Worm (Caenorhabditis elegans): Measurements from ENCODE around the gene gipc-1.

Gene gipc-1

ce11 chrIII:4854918-4855317, 15.7 kb upstream of the gipc-1 start, which contains the start of gene C35D10.8:
Gene C35D10.8 (plus strand): TSS chrIII:4855218.
- TF ChIP-seq skn-1 (tag; optimal IDR thresholded peaks at IDR 0.05), result no peak
- TF ChIP-seq nhr-237 (tag; optimal IDR thresholded peaks at IDR 0.05), result no peak
- TF ChIP-seq nhr-25 (tag; optimal IDR thresholded peaks at IDR 0.05), result no peak
- TF ChIP-seq fkh-10 (GFP tag; optimal IDR thresholded peaks at IDR 0.05), result no peak
- no peak for TF ChIP-seq nhr-11 (tag; optimal IDR thresholded peaks at IDR 0.05)
- no peak for TF ChIP-seq ceh-28 (tag; optimal IDR thresholded peaks at IDR 0.05)
- no peak for TF ChIP-seq ama-1 (optimal IDR thresholded peaks at IDR 0.05)
- TF ChIP-seq sea-2 (GFP tag; optimal IDR thresholded peaks at IDR 0.05), result no peak
- TF ChIP-seq elt-2 (tag; optimal IDR thresholded peaks at IDR 0.05), result no peak
- no peak for TF ChIP-seq unc-62 (GFP tag; optimal IDR thresholded peaks at IDR 0.05)
- TF ChIP-seq pqm-1 (tag; optimal IDR thresholded peaks at IDR 0.05), result no peak
- TF ChIP-seq lsy-12 (tag; optimal IDR thresholded peaks at IDR 0.05), result no peak
- no peak for TF ChIP-seq hmg-11 (tag; optimal IDR thresholded peaks at IDR 0.05)
- no peak for TF ChIP-seq fkh-2 (tag; optimal IDR thresholded peaks at IDR 0.05)
- TF ChIP-seq mml-1 (tag; optimal IDR thresholded peaks at IDR 0.05), result no peak

- no peak for TF ChIP-seq sea-2 (GFP tag; optimal IDR thresholded peaks at IDR 0.05)
- TF ChIP-seq nfya-1 (tag; optimal IDR thresholded peaks at IDR 0.05; ENCODE audit: insufficient read depth), result no peak
- TF ChIP-seq unc-62 (GFP tag; optimal IDR thresholded peaks at IDR 0.05), result no peak
Measured at ce11 chrIII:4856109-4856508, 14.5 kb upstream of the gipc-1 start, which contains the start of gene C35D10.7. Gene C35D10.7 (plus strand): TSS chrIII:4856193.

DNA sequence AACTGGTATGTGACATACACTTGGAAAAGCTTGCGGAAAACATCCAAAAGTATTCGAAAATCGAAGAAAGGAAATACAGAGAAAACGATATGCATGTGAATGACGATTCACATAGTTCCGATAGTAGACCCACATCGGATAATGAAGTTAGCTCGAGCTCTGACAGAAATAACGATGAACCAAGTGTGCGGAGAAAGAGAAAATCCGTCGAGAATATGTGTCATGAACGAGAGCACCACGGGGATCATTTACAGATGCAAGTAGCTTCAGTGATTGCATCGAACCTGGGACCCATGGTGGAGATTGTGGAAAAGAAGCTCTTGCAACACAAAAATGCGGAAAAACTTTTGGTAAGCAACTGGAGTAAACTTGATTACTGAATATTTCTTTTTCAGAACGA, 13.6 kb upstream of the gipc-1 start:
- TF ChIP-seq nhr-23 (tag; optimal IDR thresholded peaks at IDR 0.05), result no peak
- no peak for TF ChIP-seq sea-2 (GFP tag; optimal IDR thresholded peaks at IDR 0.05)

ce11 chrIII:4859039-4859438, 11.5 kb upstream of the gipc-1 start, which contains the start of gene C35D10.6:
Gene C35D10.6 (plus strand): TSS chrIII:4859339.
- no peak for TF ChIP-seq nhr-11 (tag; optimal IDR thresholded peaks at IDR 0.05)
- TF ChIP-seq sea-2 (GFP tag; optimal IDR thresholded peaks at IDR 0.05), result no peak
- TF ChIP-seq elt-2 (tag; optimal IDR thresholded peaks at IDR 0.05), result no peak
- no peak for TF ChIP-seq fkh-10 (GFP tag; optimal IDR thresholded peaks at IDR 0.05)
- no peak for TF ChIP-seq nhr-28 (tag; optimal IDR thresholded peaks at IDR 0.05)
- no peak for TF ChIP-seq fos-1 (tag; optimal IDR thresholded peaks at IDR 0.05)
- no peak for TF ChIP-seq ztf-11 (tag; optimal IDR thresholded peaks at IDR 0.05)
- TF ChIP-seq lsy-12 (tag; optimal IDR thresholded peaks at IDR 0.05), result no peak

ce11 chrIII:4861744-4862401, 8.7 kb upstream of the gipc-1 start, which contains the start of the genes C35D10.10 and C35D10.5:
Gene C35D10.10 (minus strand): TSS chrIII:4861794.
Gene C35D10.5 (plus strand): TSS chrIII:4862351.
- TF ChIP-seq elt-2 (tag; optimal IDR thresholded peaks at IDR 0.05) (no peak), lin-15B (tag; optimal IDR thresholded peaks at IDR 0.05) (peak; percentile 1)

- TF ChIP-seq nhr-237 (tag; optimal IDR thresholded peaks at IDR 0.05) (no peak), nhr-25 (tag; optimal IDR thresholded peaks at IDR 0.05) (no peak), lin-39 (tag; optimal IDR thresholded peaks at IDR 0.05) (no peak), ztf-11 (tag; optimal IDR thresholded peaks at IDR 0.05) (no peak), nfya-1 (tag; optimal IDR thresholded peaks at IDR 0.05; ENCODE audit: insufficient read depth) (no peak), egl-5 (tag; optimal IDR thresholded peaks at IDR 0.05) (no peak), hmg-11 (tag; optimal IDR thresholded peaks at IDR 0.05) (no peak), mdl-1 (tag; optimal IDR thresholded peaks at IDR 0.05) (no peak), nhr-77 (tag; optimal IDR thresholded peaks at IDR 0.05) (no peak), tbx-2 (tag; optimal IDR thresholded peaks at IDR 0.05) (no peak), unc-39 (tag; optimal IDR thresholded peaks at IDR 0.05) (no peak), pqm-1 (tag; optimal IDR thresholded peaks at IDR 0.05) (no peak), unc-62 (GFP tag; optimal IDR thresholded peaks at IDR 0.05) (no peak), aly-2 (tag; optimal IDR thresholded peaks at IDR 0.05) (no peak), lin-15B (tag; optimal IDR thresholded peaks at IDR 0.05) (no peak), elt-1 (tag; optimal IDR thresholded peaks at IDR 0.05) (no peak), lsy-12 (tag; optimal IDR thresholded peaks at IDR 0.05) (no peak)
Measured at ce11 chrIII:4863127-4863526, 7.5 kb upstream of the gipc-1 start, which contains the start of gene coq-8. Gene coq-8 (plus strand): TSS chrIII:4863427.
